Worm (Caenorhabditis elegans) whole organism, midembryonic: ENCODE measurements around the gene cyp-29A2.

Experiments used
- T22C8.4 ChIP-seq: fragments of 200-800 bp; sonication (Bioruptor generic); IDR thresholded peaks from 2 replicates; pipeline ENCODE4 v1.3.6; 2022; ENCODE audit warnings: missing genetic modification characterization, missing compliant biosample characterization
- cog-1 ChIP-seq: sonication (generic microtip); optimal IDR thresholded peaks from 2 replicates; lab custom pipeline; 2016; ENCODE audit warnings: missing genetic modification characterization, missing compliant biosample characterization
- flt-1 ChIP-seq: fragments of 200-800 bp; sonication (Bioruptor generic); IDR thresholded peaks from 2 replicates; pipeline ENCODE4 v1.3.6; 2022; ENCODE audit warnings: missing genetic modification characterization, missing compliant biosample characterization
- med-1 ChIP-seq: sonication (generic microtip); optimal IDR thresholded peaks from 2 replicates; lab custom pipeline; 2017; ENCODE audit warnings: missing genetic modification characterization, mild to moderate bottlenecking, missing compliant biosample characterization, antibody characterized with exemption, missing genetic modification reagents; ENCODE audit not compliant: insufficient read depth
- ref-1 ChIP-seq: fragments of 200-800 bp; sonication (Bioruptor generic); conservative IDR thresholded peaks from 2 replicates; pipeline ENCODE4 v1.3.6; 2022; ENCODE audit warnings: missing genetic modification reagents, missing genetic modification characterization, missing compliant biosample characterization
- tab-1 ChIP-seq: fragments of 200-800 bp; sonication (Bioruptor generic); IDR thresholded peaks from 2 replicates; pipeline ENCODE4 v1.3.6; 2022; ENCODE audit warnings: missing genetic modification characterization, missing compliant biosample characterization
- ztf-23 ChIP-seq: fragments of 200-800 bp; sonication (Bioruptor generic); IDR thresholded peaks from 2 replicates; pipeline ENCODE4 v1.3.6; 2022; ENCODE audit warnings: missing genetic modification reagents, missing genetic modification characterization, missing compliant biosample characterization
- ztf-29 ChIP-seq: fragments of 200-800 bp; sonication (Bioruptor generic); IDR thresholded peaks from 2 replicates; pipeline ENCODE4 v1.3.6; 2022; ENCODE audit warnings: missing genetic modification reagents, missing genetic modification characterization, missing compliant biosample characterization

ce11 chrV:11196109-11196508, 21.3 kb upstream of the cyp-29A2 start, which contains the start of gene clc-6:
- TF ChIP-seq ztf-23 (GFP tag; lab: Robert Waterston, UW) = no peak
- TF ChIP-seq cog-1 (tag; lab: Kevin White, UChicago) = no peak
- no peak for TF ChIP-seq tab-1
- no peak for TF ChIP-seq med-1 (GFP tag; lab: Kevin White, UChicago)
- TF ChIP-seq ref-1 (GFP tag; lab: Robert Waterston, UW) = no peak
- TF ChIP-seq T22C8.4 (GFP tag; lab: Robert Waterston, UW) = no peak
- no peak for TF ChIP-seq flt-1 (GFP tag; lab: Robert Waterston, UW)
- no peak for TF ChIP-seq ztf-29
